Worm (Caenorhabditis elegans): Measurements from ENCODE around the gene cal-5.

cal-5 gene

DNA sequence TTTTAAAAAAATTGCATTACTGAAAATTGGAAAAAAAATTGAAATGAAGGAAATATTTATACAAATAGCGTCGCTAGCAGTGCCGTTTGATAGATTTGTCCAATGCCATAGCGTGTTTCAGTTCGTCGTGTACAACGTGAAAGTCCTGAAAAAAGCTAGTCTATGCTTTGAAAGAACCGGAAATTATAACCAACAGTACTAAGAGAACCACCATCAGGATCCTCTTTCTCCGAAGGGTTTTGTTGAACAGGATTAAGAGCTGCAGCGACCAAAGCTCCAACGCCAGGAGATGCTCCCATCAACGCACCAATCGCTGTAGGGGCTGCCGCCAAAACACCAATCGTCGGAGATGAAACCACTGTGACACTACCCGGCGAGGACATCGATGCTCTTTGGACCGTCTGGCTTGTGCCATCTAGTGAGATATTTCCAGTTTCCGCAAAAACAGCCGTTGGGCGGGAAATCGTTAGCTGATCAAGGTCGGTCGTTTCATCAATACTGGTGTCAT, 28.5 kb upstream of the cal-5 start:
- no peak for TF ChIP-seq egl-27 (tag; optimal IDR thresholded peaks at IDR 0.05)
- TF ChIP-seq lin-39 (tag; optimal IDR thresholded peaks at IDR 0.05): no peak
- no peak for TF ChIP-seq ztf-4 (tag; optimal IDR thresholded peaks at IDR 0.05)
- TF ChIP-seq fos-1 (tag; optimal IDR thresholded peaks at IDR 0.05): no peak
- TF ChIP-seq hmg-11 (tag; optimal IDR thresholded peaks at IDR 0.05): no peak
- no peak for TF ChIP-seq nhr-237 (tag; optimal IDR thresholded peaks at IDR 0.05)
- TF ChIP-seq ceh-82 (tag; optimal IDR thresholded peaks at IDR 0.05): no peak
- no peak for TF ChIP-seq nhr-23 (tag; optimal IDR thresholded peaks at IDR 0.05)
- TF ChIP-seq nhr-28 (tag; optimal IDR thresholded peaks at IDR 0.05): no peak
- TF ChIP-seq nhr-77 (tag; optimal IDR thresholded peaks at IDR 0.05): no peak
- no peak for TF ChIP-seq tbx-2 (tag; optimal IDR thresholded peaks at IDR 0.05)
- TF ChIP-seq ztf-11 (tag; optimal IDR thresholded peaks at IDR 0.05): no peak
- TF ChIP-seq fkh-2 (tag; optimal IDR thresholded peaks at IDR 0.05): no peak

ce11 chrX:5105703-5106102, 27.9 kb upstream of the cal-5 start:
- TF ChIP-seq ceh-28 (tag; optimal IDR thresholded peaks at IDR 0.05) (no peak), elt-3 (tag; optimal IDR thresholded peaks at IDR 0.05) (no peak), nhr-43 (tag; optimal IDR thresholded peaks at IDR 0.05; ENCODE audit: poor library complexity, severe bottlenecking) (no peak), nhr-67 (tag; optimal IDR thresholded peaks at IDR 0.05) (no peak), nhr-237 (tag; optimal IDR thresholded peaks at IDR 0.05) (no peak), nhr-11 (tag; optimal IDR thresholded peaks at IDR 0.05) (no peak), fos-1 (tag; optimal IDR thresholded peaks at IDR 0.05) (no peak), nhr-25 (tag; optimal IDR thresholded peaks at IDR 0.05) (no peak), pha-4 (tag; optimal IDR thresholded peaks at IDR 0.05) (no peak), mml-1 (tag; optimal IDR thresholded peaks at IDR 0.05) (no peak), nhr-77 (tag; optimal IDR thresholded peaks at IDR 0.05) (no peak), jun-1 (tag; optimal IDR thresholded peaks at IDR 0.05) (no peak), lin-15B (tag; optimal IDR thresholded peaks at IDR 0.05) (no peak), aly-2 (tag; optimal IDR thresholded peaks at IDR 0.05) (no peak), nhr-28 (tag; optimal IDR thresholded peaks at IDR 0.05) (no peak), R02D3.7 (tag; optimal IDR thresholded peaks at IDR 0.05) (no peak)

DNA sequence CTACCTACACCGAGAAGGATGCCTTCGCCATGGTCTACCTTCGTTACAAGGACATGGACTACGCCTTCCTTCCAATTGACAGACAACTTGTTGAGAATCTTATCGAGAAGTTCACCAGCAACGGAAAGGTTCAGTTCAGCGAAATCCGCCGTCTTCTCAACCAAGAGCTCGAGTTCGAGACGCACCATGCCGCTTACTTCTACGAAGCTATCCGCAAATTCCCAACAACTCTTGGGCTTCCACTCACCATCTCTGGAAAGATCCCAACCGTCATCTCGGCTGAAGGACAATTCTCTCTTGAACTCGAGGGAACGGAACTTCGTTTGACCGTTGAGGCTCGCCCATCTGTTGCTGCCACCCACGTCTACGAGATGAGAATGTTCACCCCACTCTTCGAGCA, 25.7 kb upstream of the cal-5 start:
- TF ChIP-seq elt-1 (tag; optimal IDR thresholded peaks at IDR 0.05): no peak
- no peak for TF ChIP-seq nhr-43 (tag; optimal IDR thresholded peaks at IDR 0.05; ENCODE audit: poor library complexity, severe bottlenecking)
- TF ChIP-seq lin-39 (tag; optimal IDR thresholded peaks at IDR 0.05): no peak
- TF ChIP-seq sea-2 (GFP tag; optimal IDR thresholded peaks at IDR 0.05): no peak
- TF ChIP-seq pqm-1 (tag; optimal IDR thresholded peaks at IDR 0.05): no peak
- TF ChIP-seq nhr-11 (tag; optimal IDR thresholded peaks at IDR 0.05): no peak
- TF ChIP-seq skn-1 (tag; optimal IDR thresholded peaks at IDR 0.05): no peak
- TF ChIP-seq ceh-16 (tag; optimal IDR thresholded peaks at IDR 0.05): no peak
- no peak for TF ChIP-seq ZK546.5 (tag; optimal IDR thresholded peaks at IDR 0.05)
- TF ChIP-seq aly-2 (tag; optimal IDR thresholded peaks at IDR 0.05): no peak
- TF ChIP-seq egl-27 (tag; optimal IDR thresholded peaks at IDR 0.05): no peak
- TF ChIP-seq elt-2 (tag; optimal IDR thresholded peaks at IDR 0.05): no peak
- no peak for TF ChIP-seq fos-1 (tag; optimal IDR thresholded peaks at IDR 0.05)
- no peak for TF ChIP-seq nhr-77 (tag; optimal IDR thresholded peaks at IDR 0.05)
- TF ChIP-seq nfya-1 (tag; optimal IDR thresholded peaks at IDR 0.05; ENCODE audit: insufficient read depth): no peak
- TF ChIP-seq hmg-11 (tag; optimal IDR thresholded peaks at IDR 0.05): no peak
- TF ChIP-seq ceh-9 (tag; optimal IDR thresholded peaks at IDR 0.05): no peak

- TF ChIP-seq egl-27 (tag; optimal IDR thresholded peaks at IDR 0.05) (no peak), mml-1 (tag; optimal IDR thresholded peaks at IDR 0.05) (no peak), tbx-2 (tag; optimal IDR thresholded peaks at IDR 0.05) (no peak), ceh-16 (tag; optimal IDR thresholded peaks at IDR 0.05) (no peak), nhr-77 (tag; optimal IDR thresholded peaks at IDR 0.05) (no peak), nhr-76 (tag; optimal IDR thresholded peaks at IDR 0.05) (no peak), ZK546.5 (tag; optimal IDR thresholded peaks at IDR 0.05) (no peak), mdl-1 (tag; optimal IDR thresholded peaks at IDR 0.05) (no peak), daf-12 (tag; optimal IDR thresholded peaks at IDR 0.05) (no peak), snpc-4 (tag; optimal IDR thresholded peaks at IDR 0.05) (no peak), ceh-82 (tag; optimal IDR thresholded peaks at IDR 0.05) (no peak), ztf-4 (tag; optimal IDR thresholded peaks at IDR 0.05) (no peak), nhr-43 (tag; optimal IDR thresholded peaks at IDR 0.05; ENCODE audit: poor library complexity, severe bottlenecking) (no peak), egl-5 (tag; optimal IDR thresholded peaks at IDR 0.05) (no peak), ztf-11 (tag; optimal IDR thresholded peaks at IDR 0.05) (no peak), unc-62 (GFP tag; optimal IDR thresholded peaks at IDR 0.05) (no peak), R02D3.7 (tag; optimal IDR thresholded peaks at IDR 0.05) (no peak)
Measured at ce11 chrX:5102338-5102737, 24.6 kb upstream of the cal-5 start.

Measured in whole organism, L3 larva.